Worm (Caenorhabditis elegans): ENCODE measurements around the gene fntb-1.

DNA sequence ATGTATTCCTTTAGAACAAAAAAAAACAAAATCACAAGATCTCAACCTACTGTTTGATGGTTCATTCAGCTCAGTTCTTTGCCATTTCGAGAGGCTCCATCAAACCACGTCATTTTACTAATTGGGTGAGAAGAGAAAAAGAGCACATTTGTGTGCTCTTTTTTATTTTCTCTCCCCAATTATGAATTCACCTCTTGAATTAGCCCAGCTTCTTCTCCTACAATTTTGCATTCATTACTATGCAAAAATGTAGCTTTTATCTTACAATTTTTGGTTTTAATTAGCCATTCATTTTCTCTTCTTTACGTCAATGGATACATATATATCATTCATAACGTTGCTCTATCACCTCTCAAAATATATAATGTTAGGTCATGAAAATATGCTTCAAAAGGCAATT is 41.8 kb upstream of the fntb-1 start:
- TF ChIP-seq npax-4 (tag; optimal IDR thresholded peaks at IDR 0.05) (no peak), pat-9 (tag; optimal IDR thresholded peaks at IDR 0.05) (no peak), T23F11.4 (GFP tag; optimal IDR thresholded peaks at IDR 0.05) (no peak), hlh-30 (tag; optimal IDR thresholded peaks at IDR 0.05; ENCODE audit: insufficient read depth) (no peak), tbx-2 (tag; optimal IDR thresholded peaks at IDR 0.05) (no peak), nhr-11 (tag; optimal IDR thresholded peaks at IDR 0.05) (no peak), K09A11.1 (tag; optimal IDR thresholded peaks at IDR 0.05; ENCODE audit: insufficient read depth) (no peak)
